Fruit fly (Drosophila melanogaster): Measurements from ENCODE around the gene CG46383.

Gene CG46383

DNA sequence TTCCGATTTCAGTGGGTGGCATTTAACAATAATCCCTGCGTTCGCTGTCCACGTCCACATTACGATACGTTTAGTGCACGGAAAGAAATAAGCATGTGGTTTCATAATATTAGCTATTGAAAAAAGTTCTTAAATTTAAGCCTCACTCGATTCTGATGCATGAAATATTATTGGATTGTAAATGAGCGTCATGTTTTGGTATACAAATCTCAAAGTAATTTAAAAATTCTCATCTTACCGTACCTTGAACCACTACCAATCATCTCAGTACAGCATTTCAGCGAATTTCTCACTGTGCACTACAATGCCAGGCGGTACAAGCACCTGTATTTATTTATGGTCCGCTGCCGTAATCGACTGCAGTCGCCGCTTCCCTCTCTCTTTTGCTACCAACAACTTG is 23.5 kb upstream of the CG46383 start (continued):
- peak; percentile 75 for TF ChIP-seq btn (GFP tag; optimal IDR thresholded peaks at IDR 0.05)
- peak; percentile 76 for TF ChIP-seq eyg (GFP tag; optimal IDR thresholded peaks at IDR 0.05)
- no peak for TF ChIP-seq H2.0 (GFP tag; IDR thresholded peaks at IDR 0.05)
- peak; percentile 79 for TF ChIP-seq CG7786 (GFP tag; optimal IDR thresholded peaks at IDR 0.05)
- no peak for TF ChIP-seq stc (GFP tag; IDR thresholded peaks at IDR 0.05)
- no peak for TF ChIP-seq Ravus (GFP tag; IDR thresholded peaks at IDR 0.05)
- no peak for TF ChIP-seq ro (GFP tag; IDR thresholded peaks at IDR 0.05)
- no peak for TF ChIP-seq row (GFP tag; IDR thresholded peaks at IDR 0.05)
- peak; percentile 75 for TF ChIP-seq Bteb2 (GFP tag; optimal IDR thresholded peaks at IDR 0.05)
- TF ChIP-seq mam (GFP tag; optimal IDR thresholded peaks at IDR 0.05) = peak; percentile 77
- TF ChIP-seq onecut (GFP tag; IDR thresholded peaks at IDR 0.05) = peak; percentile 61
- no peak for TF ChIP-seq dimm (GFP tag; IDR thresholded peaks at IDR 0.05)
- peak; percentile 2 for TF ChIP-seq NC2α (GFP tag; optimal IDR thresholded peaks at IDR 0.05)
- TF ChIP-seq CG2678 (tag; optimal IDR thresholded peaks at IDR 0.05) = peak; percentile 91
- TF ChIP-seq br (optimal IDR thresholded peaks at IDR 0.05) = no peak
- TF ChIP-seq CG33557 (GFP tag; optimal IDR thresholded peaks at IDR 0.05) = peak; percentile 20
- TF ChIP-seq dpn (GFP tag; optimal IDR thresholded peaks at IDR 0.05) = peak; percentile 80 to 81
- no peak for TF ChIP-seq GATAe (GFP tag; conservative IDR thresholded peaks at IDR 0.05)
- no peak for TF ChIP-seq Jarid2 (GFP tag; optimal IDR thresholded peaks at IDR 0.05)
- TF ChIP-seq CG2875 (GFP tag; optimal IDR thresholded peaks at IDR 0.05) = peak; percentile 65
- TF ChIP-seq Xrp1 (GFP tag; IDR thresholded peaks at IDR 0.05) = no peak
- TF ChIP-seq ttk (GFP tag; IDR thresholded peaks at IDR 0.05) = no peak
- TF ChIP-seq ara (GFP tag; IDR thresholded peaks at IDR 0.05) = no peak
- no peak for TF ChIP-seq hbn (GFP tag; IDR thresholded peaks at IDR 0.05; ENCODE audit: partially characterized antibody)
- TF ChIP-seq CG10654 (GFP tag; optimal IDR thresholded peaks at IDR 0.05) = peak; percentile 73
- TF ChIP-seq sim (GFP tag; IDR thresholded peaks at IDR 0.05) = no peak
- TF ChIP-seq az2 (GFP tag; optimal IDR thresholded peaks at IDR 0.05) = peak; percentile 85
- no peak for TF ChIP-seq ken (GFP tag; IDR thresholded peaks at IDR 0.05)
- peak; percentile 50 for TF ChIP-seq oc (tag; optimal IDR thresholded peaks at IDR 0.05)
- peak; percentile 66 for TF ChIP-seq CG10462 (GFP tag; optimal IDR thresholded peaks at IDR 0.05)
- peak; percentile 66 for TF ChIP-seq CG31388 (GFP tag; optimal IDR thresholded peaks at IDR 0.05)
- peak; percentile 55 for TF ChIP-seq CG14710 (tag; optimal IDR thresholded peaks at IDR 0.05)
- TF ChIP-seq CG10366 (GFP tag; IDR thresholded peaks at IDR 0.05) = no peak
- peak; percentile 84 for TF ChIP-seq CG7556 (GFP tag; optimal IDR thresholded peaks at IDR 0.05)
- TF ChIP-seq bsh (GFP tag; optimal IDR thresholded peaks at IDR 0.05) = peak; percentile 76 to 84
- peak; percentile 32 for TF ChIP-seq vfl (GFP tag; optimal IDR thresholded peaks at IDR 0.05)
- TF ChIP-seq Ptx1 (GFP tag; IDR thresholded peaks at IDR 0.05) = no peak
- TF ChIP-seq Sox100B (GFP tag; optimal IDR thresholded peaks at IDR 0.05) = peak; percentile 82
- peak; percentile 61 for TF ChIP-seq B-H2 (GFP tag; optimal IDR thresholded peaks at IDR 0.05)
- TF ChIP-seq Six4 (GFP tag; optimal IDR thresholded peaks at IDR 0.05) = peak; percentile 64
- peak; percentile 75 for TF ChIP-seq nau (GFP tag; optimal IDR thresholded peaks at IDR 0.05)
- TF ChIP-seq pita (GFP tag; optimal IDR thresholded peaks at IDR 0.05) = no peak
- TF ChIP-seq CG10543 (GFP tag; optimal IDR thresholded peaks at IDR 0.05) = no peak
- TF ChIP-seq ind (GFP tag; optimal IDR thresholded peaks at IDR 0.05) = peak; percentile 81
- TF ChIP-seq prd (optimal IDR thresholded peaks at IDR 0.05) = no peak
- TF ChIP-seq prd (GFP tag; IDR thresholded peaks at IDR 0.05) = no peak
- peak; percentile 70 for TF ChIP-seq CG4820 (GFP tag; optimal IDR thresholded peaks at IDR 0.05)
- TF ChIP-seq gsb-n (tag; optimal IDR thresholded peaks at IDR 0.05) = peak; percentile 66
- peak; percentile 56 for TF ChIP-seq CG16815 (GFP tag; optimal IDR thresholded peaks at IDR 0.05)
- no peak for TF ChIP-seq cg (GFP tag; optimal IDR thresholded peaks at IDR 0.05)
- TF ChIP-seq Dek (tag; optimal IDR thresholded peaks at IDR 0.05) = peak; percentile 74
- TF ChIP-seq CG17802 (tag; optimal IDR thresholded peaks at IDR 0.05) = peak; percentile 38
- peak; percentile 38 for TF ChIP-seq ac (GFP tag; optimal IDR thresholded peaks at IDR 0.05)

All from whole organism, embryonic.